Worm (Caenorhabditis elegans) whole organism, L1 larva: Measurements from ENCODE around the gene ugt-8.
A peak's percentile ranks its signal among the peaks of the same experiment; 100 is the strongest.

Source experiments
- C04F5.9 ChIP-seq: sonication (generic microtip); optimal IDR thresholded peaks from 2 replicates; lab custom pipeline; 2016; ENCODE audit warnings: missing genetic modification characterization, missing compliant biosample characterization
- C16A3.4 ChIP-seq: fragments of 150-350 bp; optimal IDR thresholded peaks from 2 replicates; lab custom pipeline; 2014; ENCODE audit warnings: missing biosample characterization, missing genetic modification characterization
- alr-1 ChIP-seq: fragments of 200-800 bp; sonication (Bioruptor generic); optimal IDR thresholded peaks from 2 replicates; lab custom pipeline; 2018; ENCODE audit warnings: borderline replicate concordance, mild to moderate bottlenecking, missing genetic modification characterization, missing compliant biosample characterization
- aly-2 ChIP-seq: fragments of 150-350 bp; optimal IDR thresholded peaks from 2 replicates; lab custom pipeline; 2014; ENCODE audit warnings: missing biosample characterization, missing genetic modification characterization
- blmp-1 ChIP-seq: fragments of 150-350 bp; optimal IDR thresholded peaks from 2 replicates; lab custom pipeline; 2014; ENCODE audit warnings: missing biosample characterization, missing genetic modification characterization
- ceh-63 ChIP-seq: fragments of 200-800 bp; sonication (Bioruptor generic); optimal IDR thresholded peaks from 2 replicates; lab custom pipeline; 2018; ENCODE audit warnings: mild to moderate bottlenecking, missing genetic modification characterization, missing compliant biosample characterization
- ceh-88 ChIP-seq: fragments of 200-800 bp; sonication (Bioruptor generic); IDR thresholded peaks from 2 replicates; pipeline ENCODE4 v1.3.6; 2022; ENCODE audit warnings: missing genetic modification characterization, missing compliant biosample characterization
- ceh-90 ChIP-seq: sonication (generic microtip); optimal IDR thresholded peaks from 2 replicates; lab custom pipeline; 2016; ENCODE audit warnings: missing genetic modification characterization, missing compliant biosample characterization
- ces-1 ChIP-seq: fragments of 150-350 bp; optimal IDR thresholded peaks from 2 replicates; lab custom pipeline; 2014; ENCODE audit warnings: missing biosample characterization, missing genetic modification reagents, missing genetic modification characterization
- dpl-1 ChIP-seq, 3 experiments: fragments of 150-350 bp in 2 of 3; sonication (generic microtip) in 1 of 3; optimal IDR thresholded peaks; 2 replicates each; lab custom pipeline; 2014 to 2017; ENCODE audit warnings: missing biosample characterization in 3 of 3, missing genetic modification characterization in 3 of 3, missing genetic modification reagents in 3 of 3
- dsc-1 ChIP-seq: sonication (generic microtip); optimal IDR thresholded peaks from 2 replicates; lab custom pipeline; 2016; ENCODE audit warnings: mild to moderate bottlenecking, missing genetic modification characterization, missing compliant biosample characterization
- efl-1 ChIP-seq, 4 experiments: fragments of 150-350 bp; optimal IDR thresholded peaks in 3 of 4; peaks in 1 of 4; 1 replicate in 1 of 4; 2 replicates in 3 of 4; lab custom pipeline; 2014; ENCODE audit warnings: missing biosample characterization in 2 of 4, missing genetic modification characterization in 2 of 4, missing genetic modification reagents in 2 of 4
- egl-13 ChIP-seq: sonication (generic microtip); optimal IDR thresholded peaks from 2 replicates; lab custom pipeline; 2016; ENCODE audit warnings: missing genotype, missing genetic modification reagents, missing genetic modification characterization, missing compliant biosample characterization
- egl-27 ChIP-seq, 2 experiments: fragments of 150-350 bp in 1 of 2; sonication (generic microtip); optimal IDR thresholded peaks; 3 replicates each; lab custom pipeline; 2017 to 2018; ENCODE audit warnings: missing biosample characterization in 2 of 2, missing genetic modification characterization in 2 of 2, missing genetic modification reagents in 2 of 2
- elt-2 ChIP-seq: sonication (generic microtip); optimal IDR thresholded peaks from 2 replicates; lab custom pipeline; 2016; ENCODE audit warnings: missing genetic modification characterization, mild to moderate bottlenecking, inconsistent platforms, missing compliant biosample characterization, missing genetic modification reagents
- elt-3 ChIP-seq, 6 experiments: fragments of 150-350 bp in 1 of 6; sonication (generic microtip); optimal IDR thresholded peaks; 2 replicates each; lab custom pipeline; 2017 to 2018; ENCODE audit warnings: missing biosample characterization in 6 of 6, missing genetic modification characterization in 6 of 6, inconsistent platforms in 1 of 6
- ets-5 ChIP-seq: fragments of 200-800 bp; sonication (Bioruptor generic); IDR thresholded peaks from 2 replicates; pipeline ENCODE4 v1.3.6; 2022; ENCODE audit warnings: missing genetic modification characterization, missing compliant biosample characterization
- fkh-4 ChIP-seq: sonication (generic microtip); optimal IDR thresholded peaks from 2 replicates; lab custom pipeline; 2016; ENCODE audit warnings: missing compliant biosample characterization, missing genetic modification characterization, borderline replicate concordance
- fos-1 ChIP-seq: fragments of 150-350 bp; optimal IDR thresholded peaks from 2 replicates; lab custom pipeline; 2014; ENCODE audit warnings: missing biosample characterization, missing genetic modification characterization
- irx-1 ChIP-seq: sonication (generic microtip); optimal IDR thresholded peaks from 2 replicates; lab custom pipeline; 2016; ENCODE audit warnings: missing genetic modification characterization, missing compliant biosample characterization
- jun-1 ChIP-seq: fragments of 150-350 bp; optimal IDR thresholded peaks from 2 replicates; lab custom pipeline; 2014; ENCODE audit warnings: missing biosample characterization, missing genetic modification reagents, missing genetic modification characterization
- lin-14 ChIP-seq: fragments of 200-800 bp; sonication (Bioruptor generic); optimal IDR thresholded peaks from 2 replicates; lab custom pipeline; 2018; ENCODE audit warnings: mild to moderate bottlenecking, missing genetic modification characterization, moderate library complexity, missing compliant biosample characterization
- lin-35 ChIP-seq, 2 experiments: fragments of 150-350 bp; optimal IDR thresholded peaks; 2 replicates each; lab custom pipeline; 2014; ENCODE audit warnings: missing biosample characterization in 2 of 2, missing genetic modification characterization in 2 of 2, missing genetic modification reagents in 2 of 2
- lin-39 ChIP-seq: fragments of 150-350 bp; optimal IDR thresholded peaks from 2 replicates; lab custom pipeline; 2014; ENCODE audit warnings: missing biosample characterization, missing genetic modification reagents, missing genetic modification characterization
- lir-3 ChIP-seq: sonication (generic microtip); optimal IDR thresholded peaks from 2 replicates; lab custom pipeline; 2016; ENCODE audit warnings: mild to moderate bottlenecking, missing genetic modification characterization, moderate library complexity, missing compliant biosample characterization; ENCODE audit not compliant: poor library complexity
- lsy-2 ChIP-seq, 2 experiments: fragments of 150-350 bp; optimal IDR thresholded peaks; 2 replicates each; lab custom pipeline; 2014; ENCODE audit warnings: missing biosample characterization in 2 of 2, missing genetic modification characterization in 2 of 2
- nhr-12 ChIP-seq: sonication (generic microtip); optimal IDR thresholded peaks from 2 replicates; lab custom pipeline; 2017; ENCODE audit warnings: missing biosample characterization, missing genetic modification characterization
- nhr-19 ChIP-seq: fragments of 200-800 bp; sonication (Bioruptor generic); conservative IDR thresholded peaks from 2 replicates; pipeline ENCODE4 v1.3.6; 2022; ENCODE audit warnings: missing genetic modification characterization, missing compliant biosample characterization
- nhr-20 ChIP-seq: sonication (generic microtip); optimal IDR thresholded peaks from 2 replicates; lab custom pipeline; 2016; ENCODE audit warnings: mild to moderate bottlenecking, missing genetic modification characterization, missing compliant biosample characterization
- nhr-237 ChIP-seq: fragments of 150-350 bp; optimal IDR thresholded peaks from 2 replicates; lab custom pipeline; 2014; ENCODE audit warnings: missing biosample characterization, missing genetic modification characterization
- nhr-28 ChIP-seq: fragments of 150-350 bp; optimal IDR thresholded peaks from 2 replicates; lab custom pipeline; 2014; ENCODE audit warnings: missing biosample characterization, missing genetic modification characterization
- nhr-47 ChIP-seq: sonication (generic microtip); optimal IDR thresholded peaks from 2 replicates; lab custom pipeline; 2016; ENCODE audit warnings: mild to moderate bottlenecking, missing genetic modification characterization, moderate library complexity, missing compliant biosample characterization
- nhr-71 ChIP-seq: sonication (generic microtip); optimal IDR thresholded peaks from 2 replicates; lab custom pipeline; 2016; ENCODE audit warnings: mild to moderate bottlenecking, missing genetic modification characterization, moderate library complexity, missing compliant biosample characterization
- nhr-76 ChIP-seq: sonication (generic microtip); optimal IDR thresholded peaks from 2 replicates; lab custom pipeline; 2017; ENCODE audit warnings: missing biosample characterization, missing genetic modification characterization
- nhr-77 ChIP-seq: fragments of 150-350 bp; optimal IDR thresholded peaks from 2 replicates; lab custom pipeline; 2014; ENCODE audit warnings: missing biosample characterization, missing genetic modification characterization
- nhr-84 ChIP-seq: sonication (generic microtip); optimal IDR thresholded peaks from 2 replicates; lab custom pipeline; 2017; ENCODE audit warnings: missing biosample characterization, missing genetic modification characterization
- nhr-85 ChIP-seq: sonication (generic microtip); peaks from one replicate; lab custom pipeline; 2016; ENCODE audit warnings: missing genetic modification characterization, inconsistent platforms, missing compliant biosample characterization
- nhr-90 ChIP-seq: sonication (generic microtip); optimal IDR thresholded peaks from 2 replicates; lab custom pipeline; 2016; ENCODE audit warnings: mild to moderate bottlenecking, missing genetic modification characterization, missing compliant biosample characterization; ENCODE audit not compliant: poor library complexity
- pag-3 ChIP-seq: sonication (generic microtip); optimal IDR thresholded peaks from 2 replicates; lab custom pipeline; 2017; ENCODE audit warnings: missing genetic modification characterization, mild to moderate bottlenecking, missing compliant biosample characterization, antibody characterized with exemption, borderline replicate concordance; ENCODE audit not compliant: insufficient read depth
- pqm-1 ChIP-seq: sonication (generic microtip); optimal IDR thresholded peaks from 3 replicates; lab custom pipeline; 2017; ENCODE audit warnings: missing biosample characterization, missing genetic modification characterization
- snpc-4 ChIP-seq: fragments of 150-350 bp; optimal IDR thresholded peaks from 2 replicates; lab custom pipeline; 2014; ENCODE audit warnings: missing biosample characterization, missing genetic modification characterization
- snu-23 ChIP-seq: sonication (generic microtip); optimal IDR thresholded peaks from 2 replicates; lab custom pipeline; 2016; ENCODE audit warnings: missing genetic modification characterization, missing compliant biosample characterization
- sup-37 ChIP-seq: fragments of 200-800 bp; sonication (Bioruptor generic); optimal IDR thresholded peaks from 2 replicates; lab custom pipeline; 2018; ENCODE audit warnings: mild to moderate bottlenecking, missing genetic modification characterization, missing compliant biosample characterization
- tlp-1 ChIP-seq: fragments of 150-350 bp; optimal IDR thresholded peaks from 2 replicates; lab custom pipeline; 2014; ENCODE audit warnings: missing biosample characterization, missing genetic modification characterization
- unc-130 ChIP-seq: fragments of 150-350 bp; optimal IDR thresholded peaks from 2 replicates; lab custom pipeline; 2017; ENCODE audit warnings: missing biosample characterization, missing genetic modification characterization, inconsistent platforms
- unc-30 ChIP-seq: sonication (generic microtip); optimal IDR thresholded peaks from 2 replicates; lab custom pipeline; 2017; ENCODE audit warnings: missing biosample characterization, missing genetic modification characterization
- unc-62 ChIP-seq: fragments of 150-350 bp; optimal IDR thresholded peaks from 2 replicates; lab custom pipeline; 2014; ENCODE audit warnings: missing biosample characterization, missing genetic modification reagents, missing genetic modification characterization
- unc-86 ChIP-seq: sonication (generic microtip); optimal IDR thresholded peaks from 2 replicates; lab custom pipeline; 2016; ENCODE audit warnings: missing genetic modification characterization, missing compliant biosample characterization
- unc-98 ChIP-seq: fragments of 200-800 bp; sonication (Bioruptor generic); IDR thresholded peaks from 2 replicates; pipeline ENCODE4 v1.3.6; 2022; ENCODE audit warnings: missing genetic modification characterization, missing compliant biosample characterization
- vab-15 ChIP-seq: sonication (generic microtip); optimal IDR thresholded peaks from 2 replicates; lab custom pipeline; 2017; ENCODE audit warnings: missing genotype, mild to moderate bottlenecking, missing genetic modification characterization, missing compliant biosample characterization
- xbp-1 ChIP-seq: sonication (generic microtip); optimal IDR thresholded peaks from 2 replicates; lab custom pipeline; 2016; ENCODE audit warnings: missing genetic modification characterization, missing compliant biosample characterization
- ztf-11 ChIP-seq, 2 experiments: sonication (generic microtip); optimal IDR thresholded peaks; 2 replicates each; lab custom pipeline; 2016 to 2017; ENCODE audit warnings: missing genetic modification characterization in 2 of 2, missing biosample characterization in 1 of 2, missing compliant biosample characterization in 1 of 2
- ztf-4 ChIP-seq: fragments of 150-350 bp; optimal IDR thresholded peaks from 2 replicates; lab custom pipeline; 2014; ENCODE audit warnings: missing biosample characterization, missing genetic modification characterization

ugt-8 gene

ce11 chrV:4895744-4896143 is 8.0 kb upstream of the ugt-8 start, which contains the start of gene ugt-9:
ugt-9 (plus strand) TSS chrV:4896048.
- TF ChIP-seq ceh-88 (GFP tag; lab: Robert Waterston, UW) (no peak), unc-130 (tag; lab: Kevin White, UChicago) (no peak), dpl-1 (GFP tag; optimal IDR thresholded peaks at IDR 0.05; lab: Kevin White, UChicago) (no peak), nhr-19 (GFP tag; lab: Robert Waterston, UW) (peak; percentile 36), fkh-4 (tag; lab: Kevin White, UChicago) (no peak), ceh-90 (tag; lab: Kevin White, UChicago) (no peak), irx-1 (tag; lab: Kevin White, UChicago) (no peak), egl-13 (tag; lab: Kevin White, UChicago) (no peak), nhr-28 (tag; lab: Kevin White, UChicago) (no peak), elt-3 (tag; optimal IDR thresholded peaks at IDR 0.05; lab: Kevin White, UChicago) (peak in 3 of 6 experiments; percentile 58 to 84 (median 61)), blmp-1 (no peak), vab-15 (tag; lab: Kevin White, UChicago) (no peak), egl-27 (tag; optimal IDR thresholded peaks at IDR 0.05; lab: Kevin White, UChicago) (no peak), nhr-77 (tag; lab: Kevin White, UChicago) (peak; percentile 22), ztf-11 (tag; optimal IDR thresholded peaks at IDR 0.05; lab: Kevin White, UChicago) (no peak), nhr-85 (tag; lab: Kevin White, UChicago) (peak; percentile 84), sup-37 (GFP tag; lab: Kevin White, UChicago) (no peak), ceh-63 (GFP tag; lab: Kevin White, UChicago) (no peak), ztf-4 (tag; lab: Kevin White, UChicago) (no peak), xbp-1 (tag; lab: Kevin White, UChicago) (no peak), unc-30 (tag; lab: Kevin White, UChicago) (no peak), nhr-47 (tag; lab: Kevin White, UChicago) (no peak), unc-86 (tag; lab: Kevin White, UChicago) (no peak), pqm-1 (tag; lab: Kevin White, UChicago) (no peak), snpc-4 (tag; lab: Kevin White, UChicago) (no peak), efl-1 (optimal IDR thresholded peaks at IDR 0.05; lab: Kevin White, UChicago) (no peak), efl-1 (GFP tag; optimal IDR thresholded peaks at IDR 0.05 in 1 of 2; lab: Kevin White, UChicago) (peak in 1 of 2 experiments; percentile 32), jun-1 (no peak), fos-1 (no peak), lin-35 (GFP tag; optimal IDR thresholded peaks at IDR 0.05; lab: Kevin White, UChicago) (peak in 1 of 2 experiments; percentile 7), aly-2 (tag; lab: Kevin White, UChicago) (no peak), lsy-2 (tag; optimal IDR thresholded peaks at IDR 0.05; lab: Kevin White, UChicago) (no peak), ets-5 (GFP tag; lab: Robert Waterston, UW) (no peak), snu-23 (peak; percentile 34), nhr-71 (peak; percentile 57), nhr-76 (tag; lab: Kevin White, UChicago) (peak; percentile 77), unc-98 (no peak), nhr-84 (no peak), lin-39 (tag; lab: Kevin White, UChicago) (no peak), tlp-1 (no peak), lin-14 (GFP tag; lab: Kevin White, UChicago) (peak; percentile 32), alr-1 (tag; lab: Kevin White, UChicago) (no peak), C16A3.4 (tag; lab: Kevin White, UChicago) (no peak), nhr-90 (tag; lab: Kevin White, UChicago) (peak; percentile 39), ces-1 (GFP tag; lab: Kevin White, UChicago) (no peak), nhr-20 (peak; percentile 72), dsc-1 (tag; lab: Kevin White, UChicago) (no peak), nhr-12 (tag; lab: Kevin White, UChicago) (no peak), pag-3 (no peak), unc-62 (GFP tag; lab: Kevin White, UChicago) (no peak), nhr-237 (tag; lab: Kevin White, UChicago) (no peak), lir-3 (tag; lab: Kevin White, UChicago) (no peak), C04F5.9 (tag; lab: Kevin White, UChicago) (no peak), elt-2 (no peak)
